Fruit fly (Drosophila melanogaster) whole organism, prepupa: Measurements from ENCODE around the gene CG45064.
A peak's percentile ranks its signal among the peaks of the same experiment; 100 is the strongest.

Source experiments
- Blimp-1 ChIP-seq: fragments of 200-800 bp; sonication (Bioruptor generic); optimal IDR thresholded peaks from 3 replicates; lab custom pipeline; 2017; ENCODE audit warnings: missing biosample characterization, missing genetic modification characterization, mild to moderate bottlenecking, moderate library complexity, missing genetic modification reagents
- CG10631 ChIP-seq: fragments of 200-800 bp; sonication (Bioruptor generic); optimal IDR thresholded peaks from 2 replicates; lab custom pipeline; 2016; ENCODE audit warnings: missing biosample characterization, missing genetic modification characterization
- CG11294 ChIP-seq: fragments of 200-800 bp; sonication (Bioruptor generic); IDR thresholded peaks from 2 replicates; pipeline ENCODE4 v1.3.6; 2022; ENCODE audit warnings: missing biosample characterization, missing genetic modification characterization
- CG11762 ChIP-seq: fragments of 200-800 bp; sonication (Bioruptor generic); optimal IDR thresholded peaks from 3 replicates; lab custom pipeline; 2016; ENCODE audit warnings: missing biosample characterization, missing genetic modification characterization; ENCODE audit not compliant: insufficient read depth
- CG15336 ChIP-seq: fragments of 200-800 bp; sonication (Bioruptor generic); IDR thresholded peaks from 2 replicates; pipeline ENCODE4 v1.3.6; 2022; ENCODE audit warnings: missing biosample characterization, missing genetic modification characterization
- CG1621 ChIP-seq: fragments of 200-800 bp; sonication (Bioruptor generic); optimal IDR thresholded peaks from 3 replicates; lab custom pipeline; 2018; ENCODE audit warnings: missing biosample characterization, mild to moderate bottlenecking, missing genetic modification characterization
- CG3032 ChIP-seq: fragments of 200-800 bp; optimal IDR thresholded peaks from 2 replicates; lab custom pipeline; 2019; ENCODE audit warnings: missing biosample characterization, mild to moderate bottlenecking, missing genetic modification characterization, moderate library complexity
- CG31627 ChIP-seq: fragments of 200-800 bp; sonication (Bioruptor generic); optimal IDR thresholded peaks from 3 replicates; lab custom pipeline; 2016; ENCODE audit warnings: missing biosample characterization, missing genetic modification characterization
- CG32006 ChIP-seq: fragments of 200-800 bp; sonication (Bioruptor generic); optimal IDR thresholded peaks from 3 replicates; lab custom pipeline; 2017; ENCODE audit warnings: missing biosample characterization, mild to moderate bottlenecking, missing genetic modification characterization
- CG34406 ChIP-seq: fragments of 200-800 bp; sonication (Bioruptor generic); optimal IDR thresholded peaks from 3 replicates; lab custom pipeline; 2016; ENCODE audit warnings: missing biosample characterization, missing genetic modification characterization
- CG4318 ChIP-seq: fragments of 200-800 bp; sonication (Bioruptor generic); optimal IDR thresholded peaks from 3 replicates; lab custom pipeline; 2017; ENCODE audit warnings: missing biosample characterization, mild to moderate bottlenecking, missing genetic modification characterization
- CG6163 ChIP-seq: fragments of 200-800 bp; sonication (Bioruptor generic); IDR thresholded peaks from 3 replicates; pipeline ENCODE4 v1.3.6; 2022; ENCODE audit warnings: missing biosample characterization, missing genetic modification characterization
- CG6276 ChIP-seq: fragments of 200-800 bp; sonication (Bioruptor generic); optimal IDR thresholded peaks from 2 replicates; lab custom pipeline; 2017; ENCODE audit warnings: missing biosample characterization, mild to moderate bottlenecking, missing genetic modification characterization
- CG6792 ChIP-seq: fragments of 200-800 bp; sonication (Bioruptor generic); optimal IDR thresholded peaks from 3 replicates; lab custom pipeline; 2016; ENCODE audit warnings: missing biosample characterization, missing genetic modification characterization
- CG6808 ChIP-seq: fragments of 200-800 bp; sonication (Bioruptor generic); optimal IDR thresholded peaks from 3 replicates; lab custom pipeline; 2017; ENCODE audit warnings: missing biosample characterization, missing genetic modification characterization, mild to moderate bottlenecking, moderate library complexity, missing genetic modification reagents
- CG6854 ChIP-seq: fragments of 200-800 bp; sonication (Bioruptor generic); optimal IDR thresholded peaks from 2 replicates; lab custom pipeline; 2017; ENCODE audit warnings: missing biosample characterization, mild to moderate bottlenecking, missing genetic modification characterization
- CG7368 ChIP-seq: fragments of 200-800 bp; sonication (Bioruptor generic); optimal IDR thresholded peaks from 3 replicates; lab custom pipeline; 2016; ENCODE audit warnings: missing biosample characterization, missing genetic modification characterization
- CG8119 ChIP-seq: fragments of 200-800 bp; sonication (Bioruptor generic); IDR thresholded peaks from 3 replicates; pipeline ENCODE4 v1.3.6; 2022; ENCODE audit warnings: missing biosample characterization, missing genetic modification characterization
- CG8319 ChIP-seq: fragments of 200-800 bp; sonication (Bioruptor generic); optimal IDR thresholded peaks from 3 replicates; lab custom pipeline; 2016; ENCODE audit warnings: missing biosample characterization, missing genetic modification characterization
- CG8632 ChIP-seq: fragments of 200-800 bp; sonication (Bioruptor generic); optimal IDR thresholded peaks from 3 replicates; lab custom pipeline; 2016; ENCODE audit warnings: missing biosample characterization, missing genetic modification characterization
- CG9139 ChIP-seq: fragments of 200-800 bp; sonication (Bioruptor generic); optimal IDR thresholded peaks from 3 replicates; lab custom pipeline; 2017; ENCODE audit warnings: missing biosample characterization, mild to moderate bottlenecking, missing genetic modification characterization
- Eip75B ChIP-seq: fragments of 200-800 bp; sonication (Bioruptor generic); optimal IDR thresholded peaks from 3 replicates; lab custom pipeline; 2016; ENCODE audit warnings: missing biosample characterization, missing genetic modification characterization
- Eip78C ChIP-seq: fragments of 200-800 bp; sonication (Bioruptor generic); peaks from one replicate; lab custom pipeline; 2016; ENCODE audit warnings: missing biosample characterization, missing genetic modification characterization
- Ets21C ChIP-seq: fragments of 200-800 bp; sonication (Bioruptor generic); optimal IDR thresholded peaks from 3 replicates; lab custom pipeline; 2016; ENCODE audit warnings: missing biosample characterization, missing genetic modification characterization
- Hr39 ChIP-seq: fragments of 200-800 bp; sonication (Bioruptor generic); optimal IDR thresholded peaks from 2 replicates; lab custom pipeline; 2016; ENCODE audit warnings: missing biosample characterization, missing genetic modification characterization
- Hr4 ChIP-seq: fragments of 200-800 bp; sonication (Bioruptor generic); optimal IDR thresholded peaks from 3 replicates; lab custom pipeline; 2016; ENCODE audit warnings: missing biosample characterization, missing genetic modification characterization
- Met ChIP-seq: fragments of 200-800 bp; sonication (Bioruptor generic); optimal IDR thresholded peaks from 3 replicates; lab custom pipeline; 2016; ENCODE audit warnings: missing biosample characterization, missing genetic modification characterization
- OdsH ChIP-seq: fragments of 200-800 bp; sonication (Bioruptor generic); optimal IDR thresholded peaks from 3 replicates; lab custom pipeline; 2016; ENCODE audit warnings: missing biosample characterization, missing genetic modification characterization
- Smox ChIP-seq: fragments of 200-800 bp; sonication (Bioruptor generic); optimal IDR thresholded peaks from 3 replicates; lab custom pipeline; 2016; ENCODE audit warnings: missing biosample characterization, missing genetic modification characterization
- Sox102F ChIP-seq: fragments of 200-800 bp; sonication (Bioruptor generic); optimal IDR thresholded peaks from 2 replicates; lab custom pipeline; 2016; ENCODE audit warnings: missing biosample characterization, mild to moderate bottlenecking, missing genetic modification characterization
- Sox14 ChIP-seq: fragments of 200-800 bp; sonication (Bioruptor generic); optimal IDR thresholded peaks from 3 replicates; lab custom pipeline; 2016; ENCODE audit warnings: missing biosample characterization, missing genetic modification characterization
- Sox15 ChIP-seq: fragments of 200-800 bp; sonication (Bioruptor generic); optimal IDR thresholded peaks from 3 replicates; lab custom pipeline; 2016; ENCODE audit warnings: missing biosample characterization, missing genetic modification characterization
- achi ChIP-seq: fragments of 200-800 bp; sonication (Bioruptor generic); optimal IDR thresholded peaks from 3 replicates; lab custom pipeline; 2016; ENCODE audit warnings: missing biosample characterization, missing genetic modification characterization
- acj6 ChIP-seq: fragments of 200-800 bp; sonication (Bioruptor generic); optimal IDR thresholded peaks from 3 replicates; lab custom pipeline; 2016; ENCODE audit warnings: missing biosample characterization, missing genetic modification characterization
- dac ChIP-seq: fragments of 200-800 bp; sonication (Bioruptor generic); optimal IDR thresholded peaks from 2 replicates; lab custom pipeline; 2017; ENCODE audit warnings: missing biosample characterization, mild to moderate bottlenecking, missing genetic modification characterization
- dsx ChIP-seq: fragments of 200-800 bp; optimal IDR thresholded peaks from 3 replicates; lab custom pipeline; 2019; ENCODE audit warnings: missing biosample characterization, mild to moderate bottlenecking, missing genetic modification characterization, moderate library complexity; ENCODE audit not compliant: poor library complexity, severe bottlenecking
- eg ChIP-seq: fragments of 200-800 bp; sonication (Bioruptor generic); IDR thresholded peaks from 3 replicates; pipeline ENCODE4 v1.3.6; 2022; ENCODE audit warnings: missing biosample characterization, missing genetic modification characterization
- esn ChIP-seq: fragments of 200-800 bp; sonication (Bioruptor generic); optimal IDR thresholded peaks from 2 replicates; lab custom pipeline; 2016; ENCODE audit warnings: missing biosample characterization, mild to moderate bottlenecking, missing genetic modification characterization, moderate library complexity
- fd59A ChIP-seq: fragments of 200-800 bp; sonication (Bioruptor generic); optimal IDR thresholded peaks from 2 replicates; lab custom pipeline; 2017; ENCODE audit warnings: missing biosample characterization, mild to moderate bottlenecking, missing genetic modification characterization, missing genetic modification reagents
- fd85E ChIP-seq: fragments of 200-800 bp; sonication (Bioruptor generic); optimal IDR thresholded peaks from 3 replicates; lab custom pipeline; 2016; ENCODE audit warnings: missing biosample characterization, missing genetic modification characterization
- fkh ChIP-seq: fragments of 200-800 bp; sonication (Bioruptor generic); optimal IDR thresholded peaks from 3 replicates; lab custom pipeline; 2017; ENCODE audit warnings: missing biosample characterization, mild to moderate bottlenecking, missing genetic modification characterization, moderate library complexity
- pdm3 ChIP-seq: fragments of 200-800 bp; sonication (Bioruptor generic); optimal IDR thresholded peaks from 3 replicates; lab custom pipeline; 2016; ENCODE audit warnings: missing biosample characterization, missing genetic modification characterization
- salr ChIP-seq, 2 experiments: fragments of 200-800 bp; sonication (Bioruptor generic); optimal IDR thresholded peaks; 3 replicates each; lab custom pipeline; 2016 to 2018; ENCODE audit warnings: missing biosample characterization in 2 of 2, missing genetic modification characterization in 2 of 2, mild to moderate bottlenecking in 1 of 2
- spab ChIP-seq: fragments of 200-800 bp; sonication (Bioruptor generic); optimal IDR thresholded peaks from 2 replicates; lab custom pipeline; 2017; ENCODE audit warnings: missing biosample characterization, mild to moderate bottlenecking, missing genetic modification characterization, missing genetic modification reagents
- ss ChIP-seq, 2 experiments: fragments of 200-800 bp; sonication (Bioruptor generic); optimal IDR thresholded peaks; 2 replicates in 1 of 2; 3 replicates in 1 of 2; lab custom pipeline; 2017 to 2018; ENCODE audit warnings: mild to moderate bottlenecking in 2 of 2, missing biosample characterization in 2 of 2, missing genetic modification characterization in 2 of 2, moderate library complexity in 1 of 2
- topi ChIP-seq: fragments of 200-800 bp; sonication (Bioruptor generic); optimal IDR thresholded peaks from 3 replicates; lab custom pipeline; 2016; ENCODE audit warnings: missing biosample characterization, missing genetic modification characterization
- vri ChIP-seq: fragments of 200-800 bp; sonication (Bioruptor generic); optimal IDR thresholded peaks from 3 replicates; lab custom pipeline; 2016; ENCODE audit warnings: missing biosample characterization, mild to moderate bottlenecking, missing genetic modification characterization

The CG45064 gene

dm6 chrX:14897592-14897991 is 15.2 kb upstream of the CG45064 start (continued):
- TF ChIP-seq Sox102F (peak; percentile 75), Sox15 (GFP tag; lab: Kevin White, UChicago) (peak; percentile 74), Hr39 (peak; percentile 70), OdsH (GFP tag; lab: Kevin White, UChicago) (peak; percentile 76), fd59A (GFP tag; lab: Kevin White, UChicago) (no peak), acj6 (peak; percentile 65), dac (peak; percentile 17), Eip75B (GFP tag; lab: Kevin White, UChicago) (peak; percentile 70), CG31627 (peak; percentile 72), ss (GFP tag; optimal IDR thresholded peaks at IDR 0.05; lab: Kevin White, UChicago) (no peak), Sox14 (GFP tag; lab: Kevin White, UChicago) (peak; percentile 47)

dm6 chrX:14896791-14897190 is 14.4 kb upstream of the CG45064 start, which contains the start of gene CG9514:
Gene CG9514 (minus strand): TSS chrX:14896891.
- TF ChIP-seq CG7368 (GFP tag; lab: Kevin White, UChicago), result no peak
- TF ChIP-seq CG8319 (GFP tag; lab: Kevin White, UChicago), result no peak
- no peak for TF ChIP-seq CG8119
- no peak for TF ChIP-seq CG34406 (GFP tag; lab: Kevin White, UChicago)
- TF ChIP-seq fkh (GFP tag; lab: Kevin White, UChicago), result no peak
- TF ChIP-seq Sox15 (GFP tag; lab: Kevin White, UChicago), result no peak
- no peak for TF ChIP-seq CG10631 (GFP tag; lab: Kevin White, UChicago)
- TF ChIP-seq pdm3 (GFP tag; lab: Kevin White, UChicago), result no peak
- no peak for TF ChIP-seq CG31627
- TF ChIP-seq eg, result no peak
- TF ChIP-seq CG9139 (GFP tag; lab: Kevin White, UChicago), result no peak
- TF ChIP-seq topi (GFP tag; lab: Kevin White, UChicago), result no peak
- no peak for TF ChIP-seq Sox14 (GFP tag; lab: Kevin White, UChicago)
- TF ChIP-seq Smox (GFP tag; lab: Kevin White, UChicago), result no peak
- no peak for TF ChIP-seq Hr39
- TF ChIP-seq CG6854 (GFP tag; lab: Kevin White, UChicago), result no peak
- no peak for TF ChIP-seq Ets21C (GFP tag; lab: Kevin White, UChicago)
- TF ChIP-seq CG15336 (GFP tag; lab: Robert Waterston, UW), result no peak

dm6 chrX:14896310-14896709 is 13.9 kb upstream of the CG45064 start:
- TF ChIP-seq spab (GFP tag; lab: Kevin White, UChicago) (no peak), CG31627 (no peak), CG6808 (GFP tag; lab: Kevin White, UChicago) (no peak), CG11294 (no peak), eg (0 out of 3 replicates have a peak, but pooled peaks have one; percentile 19), vri (GFP tag; lab: Kevin White, UChicago) (no peak), fd85E (GFP tag; lab: Kevin White, UChicago) (no peak), Eip78C (GFP tag; lab: Kevin White, UChicago) (peak; percentile 68), CG6792 (GFP tag; lab: Kevin White, UChicago) (no peak), CG6163 (GFP tag; lab: Robert Waterston, UW) (no peak), dsx (GFP tag; lab: Kevin White, UChicago) (no peak), Hr4 (GFP tag; lab: Kevin White, UChicago) (peak; percentile 61), CG3032 (tag; lab: Kevin White, UChicago) (no peak), CG32006 (GFP tag; lab: Kevin White, UChicago) (peak; percentile 57), CG4318 (no peak), Sox102F (no peak), CG15336 (GFP tag; lab: Robert Waterston, UW) (peak; percentile 32; the same call in 1 of the 2 replicates), salr (GFP tag; optimal IDR thresholded peaks at IDR 0.05; lab: Kevin White, UChicago) (no peak), CG10631 (GFP tag; lab: Kevin White, UChicago) (no peak), achi (GFP tag; lab: Kevin White, UChicago) (no peak), Blimp-1 (GFP tag; lab: Kevin White, UChicago) (no peak), fd59A (GFP tag; lab: Kevin White, UChicago) (no peak), Met (GFP tag; lab: Kevin White, UChicago) (no peak), CG8632 (GFP tag; lab: Kevin White, UChicago) (no peak), esn (no peak), CG11762 (no peak), CG1621 (tag; lab: Kevin White, UChicago) (no peak), CG6276 (GFP tag; lab: Kevin White, UChicago) (peak; percentile 39), acj6 (no peak), CG7368 (GFP tag; lab: Kevin White, UChicago) (no peak)
- TF ChIP-seq, all 60 proteins: peak for 6
